Worm (Caenorhabditis elegans): ENCODE data around the gene str-188.

- TF ChIP-seq dao-5 (tag; optimal IDR thresholded peaks at IDR 0.05) (no peak), him-1 (tag; optimal IDR thresholded peaks at IDR 0.05) (no peak), W03F9.2 (tag; optimal IDR thresholded peaks at IDR 0.05) (no peak)
These were observed 39.7 kb downstream of the str-188 start, which contains the start of gene hrg-3 for ce11 chrV:9756242-9756641.
